Fruit fly (Drosophila melanogaster): ENCODE data around the gene CG14331.

DNA sequence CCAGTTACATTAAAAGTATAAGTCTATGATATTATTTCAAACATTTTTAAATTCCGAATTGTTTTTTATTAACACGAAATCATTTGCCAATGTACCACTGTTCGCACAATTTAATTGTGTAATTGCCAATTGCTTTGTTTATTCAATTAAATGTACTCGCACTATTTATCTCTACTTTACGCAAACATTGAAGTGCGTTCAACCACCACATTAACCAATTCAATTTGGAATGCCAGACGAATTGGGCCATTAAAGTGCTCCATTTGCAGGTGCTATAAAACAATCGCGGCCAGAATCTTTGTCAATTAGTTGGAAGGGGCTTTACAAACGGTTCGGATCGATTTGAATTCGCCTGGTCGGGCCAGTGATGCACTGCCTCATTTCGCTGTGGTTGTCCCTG, 29.7 kb downstream of the CG14331 start, which contains the start of gene CG5863:
- no peak for TF ChIP-seq Smox (GFP tag; optimal IDR thresholded peaks at IDR 0.05)
- TF ChIP-seq CG6792 (GFP tag; optimal IDR thresholded peaks at IDR 0.05): no peak
- no peak for TF ChIP-seq Gug (GFP tag; IDR thresholded peaks at IDR 0.05)
- no peak for TF ChIP-seq Hr39 (GFP tag; optimal IDR thresholded peaks at IDR 0.05)
- TF ChIP-seq Eip75B (GFP tag; optimal IDR thresholded peaks at IDR 0.05): no peak
- no peak for TF ChIP-seq Sox102F (GFP tag; optimal IDR thresholded peaks at IDR 0.05)
- TF ChIP-seq Ets21C (GFP tag; optimal IDR thresholded peaks at IDR 0.05): no peak
- no peak for TF ChIP-seq CG32006 (GFP tag; optimal IDR thresholded peaks at IDR 0.05)
- no peak for TF ChIP-seq net (GFP tag; optimal IDR thresholded peaks at IDR 0.05)
- no peak for TF ChIP-seq dac (GFP tag; optimal IDR thresholded peaks at IDR 0.05)
- no peak for TF ChIP-seq spab (GFP tag; optimal IDR thresholded peaks at IDR 0.05)
- no peak for TF ChIP-seq vri (GFP tag; optimal IDR thresholded peaks at IDR 0.05)
- TF ChIP-seq topi (GFP tag; optimal IDR thresholded peaks at IDR 0.05): no peak
- TF ChIP-seq CG15336 (GFP tag; IDR thresholded peaks at IDR 0.05): no peak
